Worm (Caenorhabditis elegans) whole organism, L1 larva: Measurements from ENCODE around the gene npl-4.1.

Source experiments
- C04F5.9 ChIP-seq: sonication (generic microtip); optimal IDR thresholded peaks from 2 replicates; lab custom pipeline; 2016; ENCODE audit warnings: missing genetic modification characterization, missing compliant biosample characterization
- C16A3.4 ChIP-seq: fragments of 150-350 bp; optimal IDR thresholded peaks from 2 replicates; lab custom pipeline; 2014; ENCODE audit warnings: missing biosample characterization, missing genetic modification characterization
- F16B12.6 ChIP-seq: fragments of 150-350 bp; optimal IDR thresholded peaks from 2 replicates; lab custom pipeline; 2014; ENCODE audit warnings: missing biosample characterization, missing genetic modification characterization
- Y116A8C.19 ChIP-seq: sonication (generic microtip); optimal IDR thresholded peaks from 2 replicates; lab custom pipeline; 2016; ENCODE audit warnings: missing compliant biosample characterization, missing genetic modification characterization, borderline replicate concordance
- alr-1 ChIP-seq: fragments of 200-800 bp; sonication (Bioruptor generic); optimal IDR thresholded peaks from 2 replicates; lab custom pipeline; 2018; ENCODE audit warnings: borderline replicate concordance, mild to moderate bottlenecking, missing genetic modification characterization, missing compliant biosample characterization
- aly-2 ChIP-seq: fragments of 150-350 bp; optimal IDR thresholded peaks from 2 replicates; lab custom pipeline; 2014; ENCODE audit warnings: missing biosample characterization, missing genetic modification characterization
- blmp-1 ChIP-seq: fragments of 150-350 bp; optimal IDR thresholded peaks from 2 replicates; lab custom pipeline; 2014; ENCODE audit warnings: missing biosample characterization, missing genetic modification characterization
- ceh-63 ChIP-seq: fragments of 200-800 bp; sonication (Bioruptor generic); optimal IDR thresholded peaks from 2 replicates; lab custom pipeline; 2018; ENCODE audit warnings: mild to moderate bottlenecking, missing genetic modification characterization, missing compliant biosample characterization
- ces-1 ChIP-seq: fragments of 150-350 bp; optimal IDR thresholded peaks from 2 replicates; lab custom pipeline; 2014; ENCODE audit warnings: missing biosample characterization, missing genetic modification reagents, missing genetic modification characterization
- efl-1 ChIP-seq, 4 experiments: fragments of 150-350 bp; optimal IDR thresholded peaks in 3 of 4; peaks in 1 of 4; 1 replicate in 1 of 4; 2 replicates in 3 of 4; lab custom pipeline; 2014; ENCODE audit warnings: missing biosample characterization in 2 of 4, missing genetic modification characterization in 2 of 4, missing genetic modification reagents in 2 of 4
- elt-3 ChIP-seq, 6 experiments: fragments of 150-350 bp in 1 of 6; sonication (generic microtip); optimal IDR thresholded peaks; 2 replicates each; lab custom pipeline; 2017 to 2018; ENCODE audit warnings: missing biosample characterization in 6 of 6, missing genetic modification characterization in 6 of 6, inconsistent platforms in 1 of 6
- fkh-10 ChIP-seq: sonication (generic microtip); optimal IDR thresholded peaks from 2 replicates; lab custom pipeline; 2017; ENCODE audit warnings: missing biosample characterization, missing genetic modification reagents, missing genetic modification characterization
- fos-1 ChIP-seq: fragments of 150-350 bp; optimal IDR thresholded peaks from 2 replicates; lab custom pipeline; 2014; ENCODE audit warnings: missing biosample characterization, missing genetic modification characterization
- hlh-4 ChIP-seq: sonication (generic microtip); optimal IDR thresholded peaks from 2 replicates; lab custom pipeline; 2016; ENCODE audit warnings: mild to moderate bottlenecking, missing genetic modification characterization, missing compliant biosample characterization
- irx-1 ChIP-seq: sonication (generic microtip); optimal IDR thresholded peaks from 2 replicates; lab custom pipeline; 2016; ENCODE audit warnings: missing genetic modification characterization, missing compliant biosample characterization
- isw-1 ChIP-seq: fragments of 200-800 bp; sonication (Bioruptor generic); IDR thresholded peaks from 2 replicates; pipeline ENCODE4 v1.3.6; 2022; ENCODE audit warnings: missing genetic modification characterization, missing compliant biosample characterization
- lin-14 ChIP-seq: fragments of 200-800 bp; sonication (Bioruptor generic); optimal IDR thresholded peaks from 2 replicates; lab custom pipeline; 2018; ENCODE audit warnings: mild to moderate bottlenecking, missing genetic modification characterization, moderate library complexity, missing compliant biosample characterization
- lin-35 ChIP-seq, 2 experiments: fragments of 150-350 bp; optimal IDR thresholded peaks; 2 replicates each; lab custom pipeline; 2014; ENCODE audit warnings: missing biosample characterization in 2 of 2, missing genetic modification characterization in 2 of 2, missing genetic modification reagents in 2 of 2
- lir-3 ChIP-seq: sonication (generic microtip); optimal IDR thresholded peaks from 2 replicates; lab custom pipeline; 2016; ENCODE audit warnings: mild to moderate bottlenecking, missing genetic modification characterization, moderate library complexity, missing compliant biosample characterization; ENCODE audit not compliant: poor library complexity
- mab-9 ChIP-seq: fragments of 200-800 bp; sonication (Bioruptor generic); IDR thresholded peaks from 2 replicates; pipeline ENCODE4 v1.3.6; 2022; ENCODE audit warnings: missing genetic modification reagents, missing genetic modification characterization, missing compliant biosample characterization
- mdl-1 ChIP-seq, 2 experiments: fragments of 150-350 bp; optimal IDR thresholded peaks; 2 replicates each; lab custom pipeline; 2014 to 2017; ENCODE audit warnings: missing biosample characterization in 2 of 2, missing genetic modification characterization in 2 of 2, inconsistent platforms in 1 of 2
- mef-2 ChIP-seq: fragments of 150-350 bp; optimal IDR thresholded peaks from 2 replicates; lab custom pipeline; 2014; ENCODE audit warnings: missing biosample characterization, missing genetic modification characterization
- nhr-20 ChIP-seq: sonication (generic microtip); optimal IDR thresholded peaks from 2 replicates; lab custom pipeline; 2016; ENCODE audit warnings: mild to moderate bottlenecking, missing genetic modification characterization, missing compliant biosample characterization
- nhr-237 ChIP-seq: fragments of 150-350 bp; optimal IDR thresholded peaks from 2 replicates; lab custom pipeline; 2014; ENCODE audit warnings: missing biosample characterization, missing genetic modification characterization
- nhr-47 ChIP-seq: sonication (generic microtip); optimal IDR thresholded peaks from 2 replicates; lab custom pipeline; 2016; ENCODE audit warnings: mild to moderate bottlenecking, missing genetic modification characterization, moderate library complexity, missing compliant biosample characterization
- nhr-71 ChIP-seq: sonication (generic microtip); optimal IDR thresholded peaks from 2 replicates; lab custom pipeline; 2016; ENCODE audit warnings: mild to moderate bottlenecking, missing genetic modification characterization, moderate library complexity, missing compliant biosample characterization
- nhr-77 ChIP-seq: fragments of 150-350 bp; optimal IDR thresholded peaks from 2 replicates; lab custom pipeline; 2014; ENCODE audit warnings: missing biosample characterization, missing genetic modification characterization
- nhr-84 ChIP-seq: sonication (generic microtip); optimal IDR thresholded peaks from 2 replicates; lab custom pipeline; 2017; ENCODE audit warnings: missing biosample characterization, missing genetic modification characterization
- nhr-90 ChIP-seq: sonication (generic microtip); optimal IDR thresholded peaks from 2 replicates; lab custom pipeline; 2016; ENCODE audit warnings: mild to moderate bottlenecking, missing genetic modification characterization, missing compliant biosample characterization; ENCODE audit not compliant: poor library complexity
- pax-3 ChIP-seq: fragments of 200-800 bp; sonication (Bioruptor generic); optimal IDR thresholded peaks from 2 replicates; lab custom pipeline; 2018; ENCODE audit warnings: mild to moderate bottlenecking, missing genetic modification characterization, moderate library complexity, missing compliant biosample characterization
- pqm-1 ChIP-seq: sonication (generic microtip); optimal IDR thresholded peaks from 3 replicates; lab custom pipeline; 2017; ENCODE audit warnings: missing biosample characterization, missing genetic modification characterization
- skn-1 ChIP-seq: fragments of 150-350 bp; optimal IDR thresholded peaks from 2 replicates; lab custom pipeline; 2014; ENCODE audit warnings: missing biosample characterization, missing genetic modification characterization
- snpc-4 ChIP-seq: fragments of 150-350 bp; optimal IDR thresholded peaks from 2 replicates; lab custom pipeline; 2014; ENCODE audit warnings: missing biosample characterization, missing genetic modification characterization
- snu-23 ChIP-seq: sonication (generic microtip); optimal IDR thresholded peaks from 2 replicates; lab custom pipeline; 2016; ENCODE audit warnings: missing genetic modification characterization, missing compliant biosample characterization
- sptf-1 ChIP-seq: fragments of 150-350 bp; optimal IDR thresholded peaks from 2 replicates; lab custom pipeline; 2014; ENCODE audit warnings: missing biosample characterization, missing genetic modification characterization
- sup-37 ChIP-seq: fragments of 200-800 bp; sonication (Bioruptor generic); optimal IDR thresholded peaks from 2 replicates; lab custom pipeline; 2018; ENCODE audit warnings: mild to moderate bottlenecking, missing genetic modification characterization, missing compliant biosample characterization
- tbx-2 ChIP-seq: sonication (generic microtip); optimal IDR thresholded peaks from 2 replicates; lab custom pipeline; 2016; ENCODE audit warnings: missing genetic modification characterization, missing compliant biosample characterization
- vab-15 ChIP-seq: sonication (generic microtip); optimal IDR thresholded peaks from 2 replicates; lab custom pipeline; 2017; ENCODE audit warnings: missing genotype, mild to moderate bottlenecking, missing genetic modification characterization, missing compliant biosample characterization
- xbp-1 ChIP-seq: sonication (generic microtip); optimal IDR thresholded peaks from 2 replicates; lab custom pipeline; 2016; ENCODE audit warnings: missing genetic modification characterization, missing compliant biosample characterization
- zip-4 ChIP-seq: fragments of 200-800 bp; sonication (Bioruptor generic); optimal IDR thresholded peaks from 2 replicates; lab custom pipeline; 2018; ENCODE audit warnings: mild to moderate bottlenecking, missing genetic modification characterization, moderate library complexity, missing compliant biosample characterization
- ztf-11 ChIP-seq, 2 experiments: sonication (generic microtip); optimal IDR thresholded peaks; 2 replicates each; lab custom pipeline; 2016 to 2017; ENCODE audit warnings: missing genetic modification characterization in 2 of 2, missing biosample characterization in 1 of 2, missing compliant biosample characterization in 1 of 2

Gene npl-4.1

ce11 chrII:5654215-5654614, 23.1 kb downstream of the npl-4.1 start, which contains the start of gene F59E12.1:
Gene F59E12.1 (plus strand): TSS chrII:5654515.
- TF ChIP-seq isw-1 (GFP tag; lab: Robert Waterston, UW) = no peak
- no peak for TF ChIP-seq sup-37 (GFP tag; lab: Kevin White, UChicago)
- TF ChIP-seq irx-1 (tag; lab: Kevin White, UChicago) = no peak
- TF ChIP-seq nhr-77 (tag; lab: Kevin White, UChicago) = no peak
- TF ChIP-seq sptf-1 (tag; lab: Kevin White, UChicago) = no peak

- TF ChIP-seq efl-1 (optimal IDR thresholded peaks at IDR 0.05; lab: Kevin White, UChicago) (no peak), efl-1 (GFP tag; optimal IDR thresholded peaks at IDR 0.05 in 1 of 2; lab: Kevin White, UChicago) (peak in 1 of 2 experiments; percentile 39), mab-9 (GFP tag; lab: Robert Waterston, UW) (no peak)
Observed at ce11 chrII:5659675-5660074, 28.5 kb downstream of the npl-4.1 start, which contains the start of gene fut-3. Gene fut-3 (minus strand): TSS chrII:5659775.

- TF ChIP-seq mab-9 (GFP tag; lab: Robert Waterston, UW) = peak; percentile 27; the same call in 1 of the 2 replicates
- TF ChIP-seq nhr-237 (tag; lab: Kevin White, UChicago) = no peak
Observed at ce11 chrII:5660155-5660554, 29.0 kb downstream of the npl-4.1 start.

ce11 chrII:5660736-5661734, 29.9 kb downstream of the npl-4.1 start, which contains the start of the genes ift-43 and mdt-26:
Gene ift-43 (minus strand): TSS chrII:5660786.
Gene mdt-26 (plus strand): TSS chrII:5661181.
- TF ChIP-seq elt-3 (tag; optimal IDR thresholded peaks at IDR 0.05; lab: Kevin White, UChicago) = peak in 2 of 6 experiments; percentile 57 to 58
- TF ChIP-seq nhr-90 = peak; percentile 88
- TF ChIP-seq Y116A8C.19 (tag; lab: Kevin White, UChicago) = no peak
- peak; percentile 53 for TF ChIP-seq pax-3 (tag; lab: Kevin White, UChicago)
- peak; percentile 44 for TF ChIP-seq blmp-1 (tag; lab: Kevin White, UChicago)
- TF ChIP-seq mab-9 (GFP tag; lab: Robert Waterston, UW) = peak; percentile 80
- no peak for TF ChIP-seq alr-1
- TF ChIP-seq nhr-20 (tag; lab: Kevin White, UChicago) = peak; percentile 90
- no peak for TF ChIP-seq pqm-1 (tag; lab: Kevin White, UChicago)
- TF ChIP-seq tbx-2 (tag; lab: Kevin White, UChicago) = peak; percentile 92
- TF ChIP-seq C16A3.4 (tag; lab: Kevin White, UChicago) = peak; percentile 76
- TF ChIP-seq lin-14 (GFP tag; lab: Kevin White, UChicago) = peak; percentile 76
- TF ChIP-seq lin-35 (GFP tag; optimal IDR thresholded peaks at IDR 0.05; lab: Kevin White, UChicago) = peak; percentile 77 to 79
- TF ChIP-seq sptf-1 (tag; lab: Kevin White, UChicago) = no peak
- no peak for TF ChIP-seq vab-15
- TF ChIP-seq fos-1 (tag; lab: Kevin White, UChicago) = no peak
- peak; percentile 68 to 74 for TF ChIP-seq efl-1 (optimal IDR thresholded peaks at IDR 0.05; lab: Kevin White, UChicago)
- TF ChIP-seq efl-1 (GFP tag; optimal IDR thresholded peaks at IDR 0.05 in 1 of 2; lab: Kevin White, UChicago) = peak; percentile 64 to 96
- peak; percentile 15 for TF ChIP-seq ceh-63 (GFP tag; lab: Kevin White, UChicago)
- peak; percentile 66 for TF ChIP-seq nhr-77 (tag; lab: Kevin White, UChicago)
- TF ChIP-seq nhr-47 (tag; lab: Kevin White, UChicago) = peak; percentile 94
- peak; percentile 76 for TF ChIP-seq fkh-10 (GFP tag; lab: Kevin White, UChicago)
- peak; percentile 84 for TF ChIP-seq skn-1 (tag; lab: Kevin White, UChicago)
- TF ChIP-seq aly-2 (tag; lab: Kevin White, UChicago) = peak; percentile 44
- TF ChIP-seq C04F5.9 (tag; lab: Kevin White, UChicago) = peak; percentile 56
- TF ChIP-seq nhr-71 = peak; percentile 93
- TF ChIP-seq lir-3 (tag; lab: Kevin White, UChicago) = peak; percentile 53
- no peak for TF ChIP-seq ces-1 (GFP tag; lab: Kevin White, UChicago)
- no peak for TF ChIP-seq mef-2 (tag; lab: Kevin White, UChicago)
- peak; percentile 48 for TF ChIP-seq F16B12.6 (tag; lab: Kevin White, UChicago)
- TF ChIP-seq mdl-1 (tag; optimal IDR thresholded peaks at IDR 0.05; lab: Kevin White, UChicago) = peak in 1 of 2 experiments; percentile 78
- TF ChIP-seq ztf-11 (tag; optimal IDR thresholded peaks at IDR 0.05; lab: Kevin White, UChicago) = peak in 1 of 2 experiments; percentile 82
- TF ChIP-seq xbp-1 (tag; lab: Kevin White, UChicago) = peak; percentile 96
- TF ChIP-seq zip-4 (GFP tag; lab: Kevin White, UChicago) = peak; percentile 77
- peak; percentile 87 for TF ChIP-seq irx-1 (tag; lab: Kevin White, UChicago)
- peak; percentile 93 for TF ChIP-seq snu-23 (GFP tag; lab: Kevin White, UChicago)
- peak; percentile 89 for TF ChIP-seq isw-1 (GFP tag; lab: Robert Waterston, UW)
- TF ChIP-seq nhr-84 (tag; lab: Kevin White, UChicago) = no peak
- TF ChIP-seq hlh-4 (tag; lab: Kevin White, UChicago) = peak; percentile 20
- TF ChIP-seq snpc-4 (tag; lab: Kevin White, UChicago) = peak; percentile 58
